Worm (Caenorhabditis elegans): ENCODE measurements around the gene ints-9.

The ints-9 gene

DNA sequence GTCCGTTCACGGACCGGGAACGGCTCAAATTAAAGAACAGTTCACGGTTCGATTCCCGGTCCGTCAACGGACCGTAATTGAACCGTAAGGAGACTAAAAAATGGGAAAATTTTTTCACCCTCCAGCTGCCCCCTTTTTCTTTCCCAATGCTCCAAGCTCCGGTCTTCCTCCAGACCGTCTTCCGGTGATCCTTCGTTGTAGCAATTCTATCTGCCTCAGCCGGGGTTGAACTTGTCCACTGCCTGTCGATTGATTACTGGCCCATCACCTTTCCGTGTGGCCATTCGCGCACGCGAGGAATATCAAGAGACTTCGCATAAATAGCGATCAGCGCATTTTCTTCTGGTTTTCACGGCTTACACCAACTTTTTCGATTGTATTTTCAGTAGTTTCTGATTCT lies 27.1 kb upstream of the ints-9 start:
- TF ChIP-seq tab-1 (GFP tag; IDR thresholded peaks at IDR 0.05) = peak; percentile 79
- TF ChIP-seq klf-2 (GFP tag; conservative IDR thresholded peaks at IDR 0.05) = peak; percentile 59; the same call in 1 of the 2 replicates
- TF ChIP-seq ztf-23 (GFP tag; IDR thresholded peaks at IDR 0.05) = peak; percentile 81
- TF ChIP-seq flt-1 (GFP tag; IDR thresholded peaks at IDR 0.05) = peak; percentile 89

DNA sequence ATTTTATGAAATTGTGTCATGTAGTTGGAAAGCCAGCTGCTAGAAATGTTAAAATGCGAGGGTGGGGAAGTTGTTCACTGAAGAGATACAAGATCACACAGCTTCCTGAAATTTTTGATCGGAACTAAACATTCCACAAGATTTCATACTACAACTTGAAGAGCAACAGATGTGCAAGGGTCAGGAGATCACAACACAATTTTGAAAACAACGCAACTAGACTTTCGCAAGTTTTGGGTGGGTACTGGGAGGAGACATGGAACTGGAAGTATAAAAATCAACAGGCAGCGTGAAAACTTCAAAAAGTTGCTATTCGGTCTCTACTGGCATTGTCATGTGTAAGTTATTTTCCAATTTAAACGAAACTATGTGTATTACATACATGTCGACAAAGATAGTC lies 23.8 kb upstream of the ints-9 start, which contains the start of gene F19F10.3:
Gene F19F10.3, plus strand, starts transcription at position 301 of the 400 bp plus-strand sequence.
- TF ChIP-seq cog-1 (tag; optimal IDR thresholded peaks at IDR 0.05) = no peak
- TF ChIP-seq tab-1 (GFP tag; IDR thresholded peaks at IDR 0.05) = no peak
- TF ChIP-seq ztf-23 (GFP tag; IDR thresholded peaks at IDR 0.05) = no peak
- TF ChIP-seq flt-1 (GFP tag; IDR thresholded peaks at IDR 0.05) = no peak
- TF ChIP-seq med-1 (GFP tag; optimal IDR thresholded peaks at IDR 0.05; ENCODE audit: insufficient read depth) = no peak

DNA sequence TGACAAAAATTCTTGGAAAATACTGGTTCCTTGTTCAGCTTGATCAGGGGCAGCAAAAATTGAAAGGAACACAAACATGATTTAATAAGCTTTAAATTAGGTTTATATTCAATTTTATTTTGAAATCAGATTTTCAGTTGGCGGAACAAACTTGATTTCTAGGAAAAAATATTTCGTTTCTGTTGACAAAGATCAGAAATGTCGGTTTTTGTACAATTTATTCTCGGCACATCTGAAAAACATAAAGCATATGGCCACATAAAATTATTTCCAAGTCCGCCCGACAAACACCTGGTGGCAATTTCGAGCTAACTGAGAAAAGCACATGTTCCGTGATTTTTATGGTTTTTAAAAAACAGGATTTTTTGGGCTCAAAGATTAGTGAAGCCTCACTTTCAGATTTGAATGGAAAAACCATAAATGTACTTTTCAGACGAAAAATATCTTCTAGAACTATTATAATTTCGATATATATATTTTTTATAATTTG lies 21.7 kb upstream of the ints-9 start, which contains the start of gene ttr-10:
Gene ttr-10, minus strand, starts transcription at position 51 of the 490 bp plus-strand sequence.
- no peak for TF ChIP-seq flt-1 (GFP tag; IDR thresholded peaks at IDR 0.05)
- no peak for TF ChIP-seq T22C8.4 (GFP tag; IDR thresholded peaks at IDR 0.05)
- no peak for TF ChIP-seq ztf-29 (GFP tag; IDR thresholded peaks at IDR 0.05)
- TF ChIP-seq klf-2 (GFP tag; conservative IDR thresholded peaks at IDR 0.05) = no peak
- TF ChIP-seq cog-1 (tag; optimal IDR thresholded peaks at IDR 0.05) = no peak
- no peak for TF ChIP-seq ref-1 (GFP tag; conservative IDR thresholded peaks at IDR 0.05)
- no peak for TF ChIP-seq tab-1 (GFP tag; IDR thresholded peaks at IDR 0.05)
- TF ChIP-seq ztf-23 (GFP tag; IDR thresholded peaks at IDR 0.05) = no peak

DNA sequence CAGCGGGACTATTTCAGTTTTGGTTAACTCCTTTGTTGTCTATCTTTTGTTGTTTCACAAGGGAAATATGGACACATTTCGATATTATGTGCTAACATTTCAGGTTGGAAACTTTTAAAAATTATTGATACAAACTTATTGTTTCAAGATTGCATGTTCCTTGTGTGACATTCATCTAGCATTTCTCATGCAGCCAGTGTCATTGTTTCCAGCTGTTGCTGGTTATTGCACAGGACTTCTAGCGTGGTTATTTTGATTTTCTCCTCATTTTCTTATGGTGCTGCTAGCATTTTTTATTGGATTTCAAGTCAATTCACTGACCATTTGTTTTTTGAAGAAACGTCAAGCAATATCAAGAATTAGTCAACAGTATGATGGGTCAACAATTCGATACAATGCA lies 19.7 kb upstream of the ints-9 start:
- TF ChIP-seq med-1 (GFP tag; optimal IDR thresholded peaks at IDR 0.05; ENCODE audit: insufficient read depth) (no peak), tab-1 (GFP tag; IDR thresholded peaks at IDR 0.05) (no peak), ztf-23 (GFP tag; IDR thresholded peaks at IDR 0.05) (no peak)

DNA sequence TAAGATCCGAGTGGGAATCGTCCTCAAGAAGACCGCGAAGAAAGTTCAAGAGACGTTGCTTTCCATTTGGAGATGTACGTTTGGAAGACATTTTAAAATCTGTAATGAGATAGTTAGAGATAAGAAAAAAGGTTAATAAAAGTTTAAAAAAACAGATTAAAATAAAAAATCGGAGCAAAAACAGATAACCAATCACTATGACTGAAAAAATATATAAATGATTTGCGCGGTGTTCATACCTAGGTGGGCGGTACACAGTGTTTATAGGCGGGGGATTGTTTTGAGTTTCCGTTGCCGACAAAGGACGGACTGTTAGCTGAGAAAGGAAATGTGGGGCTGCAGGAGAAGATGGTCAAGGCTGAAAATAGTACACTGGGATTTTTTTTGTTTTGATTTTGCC lies 16.9 kb upstream of the ints-9 start, which contains the start of gene ets-7:
Gene ets-7, minus strand, starts transcription at position 101 of the 400 bp plus-strand sequence.
- TF ChIP-seq ztf-23 (GFP tag; IDR thresholded peaks at IDR 0.05) (no peak), flt-1 (GFP tag; IDR thresholded peaks at IDR 0.05) (no peak)

DNA sequence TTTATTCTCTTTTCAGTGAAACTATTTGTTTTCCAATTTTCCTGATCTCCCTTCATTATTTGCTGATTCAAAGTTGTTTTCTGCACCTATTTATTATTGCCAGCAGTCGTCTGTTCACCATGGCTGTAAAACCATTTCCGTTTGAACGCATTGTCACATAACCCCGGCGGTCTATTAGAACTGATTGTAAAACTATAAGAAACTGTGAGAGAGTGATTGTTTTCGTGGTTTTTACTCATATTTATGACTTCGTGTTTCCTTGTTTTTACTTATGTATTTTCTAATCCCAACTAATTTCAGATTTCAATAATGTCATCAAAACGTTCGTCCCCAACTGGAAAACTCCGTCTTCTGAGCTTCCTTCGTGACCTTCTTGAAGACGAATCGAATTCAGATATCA lies 12.7 kb upstream of the ints-9 start, which contains the start of gene F19F10.1:
Gene F19F10.1, plus strand, starts transcription at position 301 of the 400 bp plus-strand sequence.
- TF ChIP-seq ztf-23 (GFP tag; IDR thresholded peaks at IDR 0.05) (no peak), T22C8.4 (GFP tag; IDR thresholded peaks at IDR 0.05) (no peak), flt-1 (GFP tag; IDR thresholded peaks at IDR 0.05) (no peak), med-1 (GFP tag; optimal IDR thresholded peaks at IDR 0.05; ENCODE audit: insufficient read depth) (no peak), ref-1 (GFP tag; conservative IDR thresholded peaks at IDR 0.05) (no peak), tab-1 (GFP tag; IDR thresholded peaks at IDR 0.05) (no peak), ztf-29 (GFP tag; IDR thresholded peaks at IDR 0.05) (no peak), cog-1 (tag; optimal IDR thresholded peaks at IDR 0.05) (no peak), klf-2 (GFP tag; conservative IDR thresholded peaks at IDR 0.05) (no peak)

DNA sequence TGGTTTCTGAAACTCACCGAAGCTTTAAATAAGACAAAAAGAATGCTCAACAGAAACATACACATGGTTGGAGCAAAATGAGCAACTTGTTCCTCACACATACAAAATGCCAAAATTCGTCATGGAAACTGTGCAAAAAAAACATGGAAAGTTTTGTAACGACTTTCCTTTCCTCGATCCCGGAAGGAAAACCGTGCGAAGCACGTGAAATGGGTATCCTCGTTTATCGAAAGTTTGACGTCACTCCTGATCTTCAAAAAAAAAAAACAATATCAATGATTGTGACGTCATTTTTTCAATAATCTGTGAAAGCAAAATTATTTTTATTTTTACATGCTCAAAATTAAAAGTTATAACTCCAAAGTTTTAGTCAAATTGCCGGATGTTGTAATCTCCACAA lies 5.3 kb upstream of the ints-9 start, which contains the start of gene clec-212:
Gene clec-212, minus strand, starts transcription at position 101 of the 400 bp plus-strand sequence.
- TF ChIP-seq ztf-23 (GFP tag; IDR thresholded peaks at IDR 0.05) = no peak
- TF ChIP-seq med-1 (GFP tag; optimal IDR thresholded peaks at IDR 0.05; ENCODE audit: insufficient read depth) = no peak
- TF ChIP-seq cog-1 (tag; optimal IDR thresholded peaks at IDR 0.05) = no peak
- TF ChIP-seq klf-2 (GFP tag; conservative IDR thresholded peaks at IDR 0.05) = no peak
- TF ChIP-seq tab-1 (GFP tag; IDR thresholded peaks at IDR 0.05) = no peak
- no peak for TF ChIP-seq ref-1 (GFP tag; conservative IDR thresholded peaks at IDR 0.05)
- TF ChIP-seq flt-1 (GFP tag; IDR thresholded peaks at IDR 0.05) = no peak
- no peak for TF ChIP-seq ztf-29 (GFP tag; IDR thresholded peaks at IDR 0.05)
- TF ChIP-seq T22C8.4 (GFP tag; IDR thresholded peaks at IDR 0.05) = no peak

DNA sequence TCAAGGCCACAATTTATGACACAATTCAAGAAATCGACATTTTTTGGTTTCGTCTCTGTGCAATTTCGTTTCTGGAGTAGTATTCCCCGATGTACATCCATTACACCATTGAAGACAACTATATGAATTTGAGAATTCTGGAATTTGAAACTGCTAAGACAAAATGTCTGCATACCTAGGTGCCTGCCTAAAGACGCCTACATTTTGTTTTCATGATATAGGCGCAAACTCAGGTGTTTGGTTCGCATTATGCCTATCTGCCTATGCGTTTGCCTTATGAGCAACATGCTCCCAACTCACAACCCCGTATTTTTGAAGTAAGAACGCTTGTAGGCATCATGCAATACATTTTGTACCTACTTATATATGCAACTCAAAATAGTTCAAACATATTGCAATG lies 4.6 kb upstream of the ints-9 start, which contains the start of gene F19F10.14:
Gene F19F10.14, minus strand, starts transcription at position 101 of the 400 bp plus-strand sequence.
- TF ChIP-seq klf-2 (GFP tag; conservative IDR thresholded peaks at IDR 0.05) (no peak), tab-1 (GFP tag; IDR thresholded peaks at IDR 0.05) (no peak), cog-1 (tag; optimal IDR thresholded peaks at IDR 0.05) (no peak), flt-1 (GFP tag; IDR thresholded peaks at IDR 0.05) (no peak), ztf-29 (GFP tag; IDR thresholded peaks at IDR 0.05) (no peak), ztf-23 (GFP tag; IDR thresholded peaks at IDR 0.05) (no peak), T22C8.4 (GFP tag; IDR thresholded peaks at IDR 0.05) (no peak), med-1 (GFP tag; optimal IDR thresholded peaks at IDR 0.05; ENCODE audit: insufficient read depth) (no peak), ref-1 (GFP tag; conservative IDR thresholded peaks at IDR 0.05) (no peak)

DNA sequence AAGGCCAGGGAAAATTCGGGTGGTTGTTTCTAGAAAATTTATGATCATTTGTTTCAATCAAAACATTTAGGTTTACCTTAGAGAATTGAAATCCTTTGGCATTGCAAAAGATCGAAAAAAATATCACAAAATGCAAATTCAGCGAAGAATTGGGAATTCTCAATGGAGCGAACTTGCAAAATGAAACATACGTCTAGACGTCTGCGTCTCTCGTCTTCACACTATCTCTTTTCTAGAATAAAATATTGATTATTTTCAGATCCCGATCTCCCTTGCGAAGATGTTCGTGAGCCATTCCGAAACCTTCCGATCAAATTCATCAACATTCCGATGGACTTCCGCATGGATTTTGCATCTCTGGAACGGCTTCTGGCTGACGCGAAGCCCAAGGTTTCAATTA lies 4.8 kb downstream of the ints-9 start, which contains the start of gene ets-6:
Gene ets-6, minus strand, starts transcription at position 169 of the 400 bp plus-strand sequence.
- TF ChIP-seq T22C8.4 (GFP tag; IDR thresholded peaks at IDR 0.05) (peak; percentile 67), ref-1 (GFP tag; conservative IDR thresholded peaks at IDR 0.05) (no peak)

DNA sequence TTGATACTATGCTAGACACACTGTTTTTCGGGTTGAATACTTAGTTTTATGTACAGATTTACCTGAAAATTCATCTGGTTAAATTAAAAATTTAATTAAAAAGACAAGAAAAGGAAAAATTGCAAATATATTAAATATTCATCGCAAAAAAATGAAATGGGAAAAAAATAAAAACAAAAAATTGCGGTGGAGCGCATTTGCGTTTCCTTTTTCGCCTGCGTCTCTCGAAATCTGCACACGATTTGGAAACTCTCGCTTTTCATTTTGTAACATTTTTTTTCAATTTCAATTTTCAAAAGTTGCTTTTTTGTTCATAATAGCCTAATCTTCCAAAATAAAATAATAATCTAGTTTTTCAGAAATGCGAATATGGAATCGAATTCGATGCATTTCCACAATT lies 12.0 kb downstream of the ints-9 start, which contains the start of the genes F19F10.11 and C50E3.5:
Gene F19F10.11, minus strand, starts transcription at position 68 of the 400 bp plus-strand sequence.
Gene C50E3.5, plus strand, starts transcription at position 360 of the 400 bp plus-strand sequence.
- TF ChIP-seq ztf-29 (GFP tag; IDR thresholded peaks at IDR 0.05) = no peak
- TF ChIP-seq klf-2 (GFP tag; conservative IDR thresholded peaks at IDR 0.05) = no peak
- no peak for TF ChIP-seq tab-1 (GFP tag; IDR thresholded peaks at IDR 0.05)
- no peak for TF ChIP-seq cog-1 (tag; optimal IDR thresholded peaks at IDR 0.05)
- TF ChIP-seq ref-1 (GFP tag; conservative IDR thresholded peaks at IDR 0.05) = no peak
- TF ChIP-seq ztf-23 (GFP tag; IDR thresholded peaks at IDR 0.05) = no peak

DNA sequence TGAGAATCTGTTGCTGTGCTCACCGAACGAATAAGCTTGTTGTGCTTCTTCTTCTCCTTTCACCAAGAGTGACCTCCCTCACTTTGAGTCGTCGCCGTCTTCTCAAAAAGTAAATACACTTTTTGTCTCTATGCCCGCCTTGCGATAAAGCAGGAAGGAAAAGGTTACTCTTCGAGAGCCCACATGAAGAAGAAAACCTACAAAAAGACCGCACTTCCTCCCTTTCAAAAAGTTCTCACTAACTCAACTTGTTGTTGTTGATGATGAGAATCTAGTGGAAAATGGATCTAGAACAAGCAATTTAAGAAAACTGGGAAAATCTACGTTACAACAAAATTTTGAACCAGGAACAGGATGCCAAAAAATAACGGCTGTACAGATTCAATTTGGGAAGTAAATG lies 14.9 kb downstream of the ints-9 start, which contains the start of gene C50E3.6:
Gene C50E3.6, minus strand, starts transcription at position 101 of the 400 bp plus-strand sequence.
- no peak for TF ChIP-seq ztf-23 (GFP tag; IDR thresholded peaks at IDR 0.05)
- no peak for TF ChIP-seq cog-1 (tag; optimal IDR thresholded peaks at IDR 0.05)
- TF ChIP-seq flt-1 (GFP tag; IDR thresholded peaks at IDR 0.05) = no peak
- no peak for TF ChIP-seq T22C8.4 (GFP tag; IDR thresholded peaks at IDR 0.05)
- TF ChIP-seq ref-1 (GFP tag; conservative IDR thresholded peaks at IDR 0.05) = no peak
- TF ChIP-seq ztf-29 (GFP tag; IDR thresholded peaks at IDR 0.05) = no peak
- no peak for TF ChIP-seq tab-1 (GFP tag; IDR thresholded peaks at IDR 0.05)
